Worm (Caenorhabditis elegans) whole organism, L2 larva: Measurements from ENCODE around the gene AH6.3.
A peak's percentile ranks its signal among the peaks of the same experiment; 100 is the strongest.

Experiments
- F13H6.1 ChIP-seq: sonication (generic microtip); optimal IDR thresholded peaks from 2 replicates; lab custom pipeline; 2016; ENCODE audit warnings: missing genetic modification characterization, missing compliant biosample characterization
- Y55F3AM.14 ChIP-seq: fragments of 200-800 bp; sonication (Bioruptor generic); optimal IDR thresholded peaks from 2 replicates; lab custom pipeline; 2018; ENCODE audit warnings: mild to moderate bottlenecking, missing genetic modification characterization, missing compliant biosample characterization
- aly-2 ChIP-seq: fragments of 150-350 bp; optimal IDR thresholded peaks from 2 replicates; lab custom pipeline; 2014; ENCODE audit warnings: missing biosample characterization, missing genetic modification characterization
- ceh-16 ChIP-seq: fragments of 150-350 bp; optimal IDR thresholded peaks from 2 replicates; lab custom pipeline; 2014; ENCODE audit warnings: missing biosample characterization, missing genetic modification characterization
- crh-2 ChIP-seq: sonication (generic microtip); optimal IDR thresholded peaks from 2 replicates; lab custom pipeline; 2017; ENCODE audit warnings: missing biosample characterization, missing genetic modification characterization
- dmd-4 ChIP-seq: sonication (generic microtip); optimal IDR thresholded peaks from 2 replicates; lab custom pipeline; 2017; ENCODE audit warnings: missing biosample characterization, missing genetic modification characterization
- egl-27 ChIP-seq: sonication (generic microtip); optimal IDR thresholded peaks from 3 replicates; lab custom pipeline; 2017; ENCODE audit warnings: missing biosample characterization, missing genetic modification reagents, missing genetic modification characterization
- elt-1 ChIP-seq: fragments of 150-350 bp; optimal IDR thresholded peaks from 2 replicates; lab custom pipeline; 2014; ENCODE audit warnings: missing biosample characterization, missing genetic modification characterization
- elt-3 ChIP-seq: sonication (generic microtip); optimal IDR thresholded peaks from 2 replicates; lab custom pipeline; 2017; ENCODE audit warnings: missing biosample characterization, missing genetic modification characterization
- fos-1 ChIP-seq: fragments of 150-350 bp; optimal IDR thresholded peaks from 2 replicates; lab custom pipeline; 2014; ENCODE audit warnings: missing biosample characterization, missing genetic modification characterization
- lin-13 ChIP-seq: fragments of 150-350 bp; optimal IDR thresholded peaks from 2 replicates; lab custom pipeline; 2014; ENCODE audit warnings: missing biosample characterization, missing genetic modification reagents, missing genetic modification characterization
- lsy-2 ChIP-seq, 2 experiments: fragments of 150-350 bp in 1 of 2; sonication (generic microtip) in 1 of 2; optimal IDR thresholded peaks; 2 replicates each; lab custom pipeline; 2014 to 2017; ENCODE audit warnings: missing biosample characterization in 2 of 2, missing genetic modification characterization in 2 of 2
- mab-5 ChIP-seq: fragments of 150-350 bp; optimal IDR thresholded peaks from 2 replicates; lab custom pipeline; 2014; ENCODE audit warnings: missing biosample characterization, missing genetic modification characterization
- mdl-1 ChIP-seq, 2 experiments: fragments of 150-350 bp in 1 of 2; sonication (generic microtip) in 1 of 2; optimal IDR thresholded peaks; 2 replicates each; lab custom pipeline; 2017; ENCODE audit warnings: missing biosample characterization in 2 of 2, missing genetic modification characterization in 2 of 2
- nhr-10 ChIP-seq: sonication (generic microtip); optimal IDR thresholded peaks from 2 replicates; lab custom pipeline; 2017; ENCODE audit warnings: missing biosample characterization, missing genetic modification characterization
- nhr-11 ChIP-seq: fragments of 150-350 bp; optimal IDR thresholded peaks from 2 replicates; lab custom pipeline; 2014; ENCODE audit warnings: missing biosample characterization, missing genetic modification characterization
- nhr-12 ChIP-seq: fragments of 150-350 bp; optimal IDR thresholded peaks from 2 replicates; lab custom pipeline; 2014; ENCODE audit warnings: missing biosample characterization, missing genetic modification characterization
- nhr-129 ChIP-seq: fragments of 150-350 bp; optimal IDR thresholded peaks from 2 replicates; lab custom pipeline; 2014; ENCODE audit warnings: missing biosample characterization, missing genetic modification characterization
- nhr-21 ChIP-seq: fragments of 150-350 bp; optimal IDR thresholded peaks from 2 replicates; lab custom pipeline; 2014; ENCODE audit warnings: missing biosample characterization, missing genetic modification characterization
- nhr-23 ChIP-seq: fragments of 150-350 bp; optimal IDR thresholded peaks from 2 replicates; lab custom pipeline; 2014; ENCODE audit warnings: missing biosample characterization, missing genetic modification reagents, missing genetic modification characterization
- nhr-237 ChIP-seq: fragments of 150-350 bp; optimal IDR thresholded peaks from 2 replicates; lab custom pipeline; 2014; ENCODE audit warnings: missing biosample characterization, missing genetic modification characterization
- nhr-25 ChIP-seq: fragments of 150-350 bp; sonication (generic microtip); optimal IDR thresholded peaks from 3 replicates; lab custom pipeline; 2014; ENCODE audit warnings: missing biosample characterization, missing genetic modification characterization
- nhr-77 ChIP-seq: fragments of 150-350 bp; optimal IDR thresholded peaks from 2 replicates; lab custom pipeline; 2014; ENCODE audit warnings: missing biosample characterization, missing genetic modification characterization
- peb-1 ChIP-seq: fragments of 150-350 bp; optimal IDR thresholded peaks from 2 replicates; lab custom pipeline; 2014; ENCODE audit warnings: missing biosample characterization, missing genetic modification characterization
- sma-3 ChIP-seq: sonication (generic microtip); optimal IDR thresholded peaks from 2 replicates; lab custom pipeline; 2016; ENCODE audit warnings: missing genetic modification reagents, missing genetic modification characterization, missing compliant biosample characterization
- sma-9 ChIP-seq, 2 experiments: fragments of 150-350 bp in 1 of 2; sonication (generic microtip) in 1 of 2; optimal IDR thresholded peaks; 2 replicates each; lab custom pipeline; 2014 to 2016; ENCODE audit warnings: missing genetic modification characterization in 2 of 2, mild to moderate bottlenecking in 1 of 2, missing biosample characterization in 1 of 2, missing compliant biosample characterization in 1 of 2, missing genetic modification reagents in 1 of 2, moderate library complexity in 1 of 2
- unc-39 ChIP-seq: fragments of 150-350 bp; optimal IDR thresholded peaks from 2 replicates; lab custom pipeline; 2014; ENCODE audit warnings: missing biosample characterization, missing genetic modification characterization
- unc-55 ChIP-seq: fragments of 150-350 bp; sonication (generic microtip); optimal IDR thresholded peaks from 3 replicates; lab custom pipeline; 2014; ENCODE audit warnings: missing biosample characterization, missing genetic modification reagents, missing genetic modification characterization
- unc-62 ChIP-seq: fragments of 150-350 bp; optimal IDR thresholded peaks from 2 replicates; lab custom pipeline; 2014; ENCODE audit warnings: missing biosample characterization, missing genetic modification reagents, missing genetic modification characterization
- ztf-4 ChIP-seq: fragments of 150-350 bp; optimal IDR thresholded peaks from 2 replicates; lab custom pipeline; 2014; ENCODE audit warnings: missing biosample characterization, missing genetic modification characterization

Gene AH6.3

ce11 chrII:9487337-9487950, 31.4 kb upstream of the AH6.3 start, which contains the start of gene T19H5.4 (continued):
- TF ChIP-seq F13H6.1 (tag; lab: Kevin White, UChicago): peak; percentile 54

ce11 chrII:9489922-9490321, 28.9 kb upstream of the AH6.3 start:
- TF ChIP-seq Y55F3AM.14 (no peak), fos-1 (tag; lab: Kevin White, UChicago) (no peak), ceh-16 (tag; lab: Kevin White, UChicago) (no peak), unc-62 (GFP tag; lab: Kevin White, UChicago) (no peak), aly-2 (no peak), lin-13 (no peak), nhr-11 (no peak), nhr-23 (no peak), nhr-10 (tag; lab: Kevin White, UChicago) (no peak), mdl-1 (tag; optimal IDR thresholded peaks at IDR 0.05; lab: Kevin White, UChicago) (no peak), elt-1 (tag; lab: Kevin White, UChicago) (no peak), elt-3 (tag; lab: Kevin White, UChicago) (no peak)

ce11 chrII:9490589-9490988, 28.3 kb upstream of the AH6.3 start:
- no peak for TF ChIP-seq dmd-4 (tag; lab: Kevin White, UChicago)
- peak; percentile 8 for TF ChIP-seq nhr-25 (tag; lab: Kevin White, UChicago)
- TF ChIP-seq ceh-16 (tag; lab: Kevin White, UChicago): no peak
- TF ChIP-seq sma-9 (GFP tag; optimal IDR thresholded peaks at IDR 0.05; lab: Kevin White, UChicago): peak; percentile 55
- no peak for TF ChIP-seq sma-9 (tag; optimal IDR thresholded peaks at IDR 0.05; lab: Kevin White, UChicago)
- peak in 1 of 2 experiments; percentile 14 for TF ChIP-seq lsy-2 (tag; optimal IDR thresholded peaks at IDR 0.05; lab: Kevin White, UChicago)
- no peak for TF ChIP-seq nhr-21
- no peak for TF ChIP-seq ztf-4 (tag; lab: Kevin White, UChicago)
- no peak for TF ChIP-seq nhr-12 (tag; lab: Kevin White, UChicago)
- no peak for TF ChIP-seq peb-1 (tag; lab: Kevin White, UChicago)

ce11 chrII:9491045-9491444, 27.8 kb upstream of the AH6.3 start:
- TF ChIP-seq lin-13: no peak
- no peak for TF ChIP-seq unc-39 (tag; lab: Kevin White, UChicago)
- no peak for TF ChIP-seq unc-55 (GFP tag; lab: Kevin White, UChicago)
- no peak for TF ChIP-seq mab-5 (tag; lab: Kevin White, UChicago)

- TF ChIP-seq nhr-77 (tag; lab: Kevin White, UChicago): no peak
- TF ChIP-seq nhr-129 (tag; lab: Kevin White, UChicago): peak; percentile 10
- no peak for TF ChIP-seq nhr-12 (tag; lab: Kevin White, UChicago)
- no peak for TF ChIP-seq unc-39 (tag; lab: Kevin White, UChicago)
- no peak for TF ChIP-seq Y55F3AM.14
- peak; percentile 61 for TF ChIP-seq sma-9 (GFP tag; optimal IDR thresholded peaks at IDR 0.05; lab: Kevin White, UChicago)
- TF ChIP-seq sma-9 (tag; optimal IDR thresholded peaks at IDR 0.05; lab: Kevin White, UChicago): no peak
- TF ChIP-seq unc-55 (GFP tag; lab: Kevin White, UChicago): no peak
- TF ChIP-seq nhr-25 (tag; lab: Kevin White, UChicago): peak; percentile 49
- peak; percentile 10 for TF ChIP-seq egl-27 (tag; lab: Kevin White, UChicago)
- TF ChIP-seq sma-3 (GFP tag; lab: Kevin White, UChicago): peak; percentile 30
- no peak for TF ChIP-seq elt-3 (tag; lab: Kevin White, UChicago)
- TF ChIP-seq nhr-11: no peak
- no peak for TF ChIP-seq nhr-237 (tag; lab: Kevin White, UChicago)
- no peak for TF ChIP-seq mab-5 (tag; lab: Kevin White, UChicago)
- TF ChIP-seq nhr-23: no peak
- TF ChIP-seq dmd-4 (tag; lab: Kevin White, UChicago): no peak
- TF ChIP-seq ceh-16 (tag; lab: Kevin White, UChicago): no peak
- TF ChIP-seq nhr-10 (tag; lab: Kevin White, UChicago): no peak
- TF ChIP-seq crh-2 (tag; lab: Kevin White, UChicago): peak; percentile 21
Observed at ce11 chrII:9493242-9494058, 25.4 kb upstream of the AH6.3 start.
